Worm (Caenorhabditis elegans): ENCODE results near the gene saps-1.

DNA sequence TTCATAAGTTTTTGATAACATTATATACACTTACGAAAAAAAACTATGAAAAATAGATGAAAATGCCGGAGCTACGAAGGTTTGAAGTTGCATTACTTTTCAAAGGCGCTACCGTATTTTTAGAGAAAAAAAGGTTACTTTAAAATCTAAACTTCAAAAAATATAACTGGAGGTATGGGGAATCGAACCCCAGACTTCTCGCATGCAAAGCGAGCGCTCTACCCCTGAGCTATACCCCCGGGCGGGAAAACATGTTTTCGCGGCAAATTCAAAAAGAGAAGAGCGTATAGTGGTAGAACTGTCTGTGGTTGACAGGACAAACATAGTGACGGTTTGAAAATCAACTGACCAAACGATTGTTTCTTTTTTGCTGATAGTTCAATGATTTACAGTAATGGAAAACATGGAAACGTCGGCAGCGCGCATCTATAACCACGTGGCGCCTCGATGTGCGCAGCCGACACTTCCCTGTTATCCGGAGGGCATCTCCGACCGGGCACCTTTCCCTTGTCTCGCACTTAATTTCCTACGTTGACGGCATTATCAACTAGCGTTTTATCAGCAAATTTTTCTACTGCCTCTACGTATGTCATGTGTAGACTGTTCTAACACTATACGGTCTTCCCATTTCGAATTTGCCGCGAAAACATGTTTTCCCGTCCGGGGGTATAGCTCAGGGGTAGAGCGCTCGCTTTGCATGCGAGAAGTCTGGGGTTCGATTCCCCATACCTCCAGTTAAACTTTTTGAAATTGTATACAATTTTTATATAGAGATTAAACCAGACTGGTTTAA lies 36.6 kb downstream of the saps-1 start:
- no peak for TF ChIP-seq lin-39 (tag; optimal IDR thresholded peaks at IDR 0.05)
- TF ChIP-seq sptf-1 (tag; optimal IDR thresholded peaks at IDR 0.05): no peak
- no peak for TF ChIP-seq skn-1 (tag; optimal IDR thresholded peaks at IDR 0.05)
- no peak for TF ChIP-seq unc-98 (GFP tag; IDR thresholded peaks at IDR 0.05)
- TF ChIP-seq pax-3 (tag; optimal IDR thresholded peaks at IDR 0.05): no peak
- no peak for TF ChIP-seq F16B12.6 (tag; optimal IDR thresholded peaks at IDR 0.05)
- TF ChIP-seq elt-3 (tag; optimal IDR thresholded peaks at IDR 0.05): no peak
- no peak for TF ChIP-seq rnt-1 (tag; optimal IDR thresholded peaks at IDR 0.05)
- no peak for TF ChIP-seq snu-23 (GFP tag; optimal IDR thresholded peaks at IDR 0.05)
- TF ChIP-seq unc-30 (tag; optimal IDR thresholded peaks at IDR 0.05): no peak
- TF ChIP-seq nhr-237 (tag; optimal IDR thresholded peaks at IDR 0.05): no peak
- no peak for TF ChIP-seq ztf-11 (tag; optimal IDR thresholded peaks at IDR 0.05)

Measured in whole organism, L1 larva.